Fruit fly (Drosophila melanogaster): ENCODE measurements around the gene CG13038.

The CG13038 gene

dm6 chr3L:16321172-16321571 is 6.5 kb downstream of the CG13038 start, which contains the start of gene CG42718:
TSS of gene CG42718 (minus strand) at chr3L:16321272.
- TF ChIP-seq Hr38 (GFP tag; optimal IDR thresholded peaks at IDR 0.05) (no peak), CG3032 (tag; optimal IDR thresholded peaks at IDR 0.05) (no peak), CG11762 (GFP tag; optimal IDR thresholded peaks at IDR 0.05; ENCODE audit: insufficient read depth) (no peak), Sox14 (GFP tag; optimal IDR thresholded peaks at IDR 0.05) (no peak), lz (GFP tag; optimal IDR thresholded peaks at IDR 0.05) (no peak), acj6 (GFP tag; optimal IDR thresholded peaks at IDR 0.05) (no peak), pdm3 (GFP tag; optimal IDR thresholded peaks at IDR 0.05) (no peak), Ets21C (GFP tag; optimal IDR thresholded peaks at IDR 0.05) (no peak), net (GFP tag; optimal IDR thresholded peaks at IDR 0.05) (no peak), CG15336 (GFP tag; IDR thresholded peaks at IDR 0.05) (no peak), topi (GFP tag; optimal IDR thresholded peaks at IDR 0.05) (no peak), achi (GFP tag; optimal IDR thresholded peaks at IDR 0.05) (no peak), CG6808 (GFP tag; optimal IDR thresholded peaks at IDR 0.05) (no peak), fkh (GFP tag; optimal IDR thresholded peaks at IDR 0.05) (no peak), CG8632 (GFP tag; optimal IDR thresholded peaks at IDR 0.05) (no peak)

dm6 chr3L:16319399-16319906 is 8.2 kb downstream of the CG13038 start, which contains the start of the genes CG13041 and CG13060:
TSS of gene CG13041 (minus strand) at chr3L:16319526.
TSS of gene CG13060 (plus strand) at chr3L:16319856.
- TF ChIP-seq Blimp-1 (GFP tag; optimal IDR thresholded peaks at IDR 0.05) (no peak), Lpt (GFP tag; optimal IDR thresholded peaks at IDR 0.05) (no peak)

DNA sequence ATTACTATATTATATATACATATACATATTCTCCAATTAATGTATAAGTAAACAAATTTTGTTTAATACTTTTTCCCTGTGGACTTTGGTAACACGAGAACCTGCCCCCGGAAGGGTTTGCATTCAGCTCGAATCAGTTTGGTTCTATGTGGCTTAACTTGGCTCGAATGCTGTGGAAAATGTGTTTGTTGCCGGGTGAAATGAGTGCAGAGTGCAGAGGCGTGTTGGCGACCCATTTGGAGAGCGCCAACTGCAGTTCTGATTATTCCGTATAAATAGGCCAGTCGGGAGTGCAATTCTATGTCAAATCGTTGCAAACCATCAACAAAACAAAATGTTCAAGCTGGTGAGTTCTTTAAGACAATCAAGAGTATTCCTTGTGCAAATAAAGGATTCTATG is 10.0 kb downstream of the CG13038 start, which contains the start of gene Nplp3:
TSS of gene Nplp3 (plus strand) at position 301 of the 400 bp plus-strand sequence.
- TF ChIP-seq CG8119 (GFP tag; IDR thresholded peaks at IDR 0.05), result no peak
- TF ChIP-seq CG16779 (tag; optimal IDR thresholded peaks at IDR 0.05), result no peak
- TF ChIP-seq CG10631 (GFP tag; optimal IDR thresholded peaks at IDR 0.05), result no peak
- no peak for TF ChIP-seq CG8632 (GFP tag; optimal IDR thresholded peaks at IDR 0.05)
- TF ChIP-seq CG1621 (tag; optimal IDR thresholded peaks at IDR 0.05), result no peak

DNA sequence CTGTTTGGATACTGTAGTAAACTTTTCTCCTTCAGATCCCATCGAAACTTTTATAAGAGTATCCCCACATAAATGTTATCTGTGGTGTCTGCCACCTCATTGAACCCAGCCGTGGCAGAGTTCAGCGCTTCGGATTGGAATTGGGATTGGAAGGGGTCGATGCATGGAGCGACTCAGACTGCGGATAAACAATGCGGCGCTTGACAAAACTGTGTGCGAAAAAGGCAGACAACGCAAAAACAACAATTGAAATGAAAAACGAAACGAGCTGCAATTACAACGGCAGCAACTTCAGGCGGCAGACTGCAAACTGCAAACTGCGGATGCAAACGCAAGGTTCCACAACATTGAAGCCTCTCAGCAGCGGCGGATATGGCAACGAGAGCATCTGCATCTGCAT is 13.7 kb downstream of the CG13038 start, which contains the start of gene CG13062:
TSS of gene CG13062 (plus strand) at position 301 of the 400 bp plus-strand sequence.
- TF ChIP-seq svp (GFP tag) (peak; percentile 12), Lpt (GFP tag; optimal IDR thresholded peaks at IDR 0.05) (no peak), CG31627 (GFP tag; optimal IDR thresholded peaks at IDR 0.05) (no peak), achi (GFP tag; optimal IDR thresholded peaks at IDR 0.05) (peak; percentile 8)

DNA sequence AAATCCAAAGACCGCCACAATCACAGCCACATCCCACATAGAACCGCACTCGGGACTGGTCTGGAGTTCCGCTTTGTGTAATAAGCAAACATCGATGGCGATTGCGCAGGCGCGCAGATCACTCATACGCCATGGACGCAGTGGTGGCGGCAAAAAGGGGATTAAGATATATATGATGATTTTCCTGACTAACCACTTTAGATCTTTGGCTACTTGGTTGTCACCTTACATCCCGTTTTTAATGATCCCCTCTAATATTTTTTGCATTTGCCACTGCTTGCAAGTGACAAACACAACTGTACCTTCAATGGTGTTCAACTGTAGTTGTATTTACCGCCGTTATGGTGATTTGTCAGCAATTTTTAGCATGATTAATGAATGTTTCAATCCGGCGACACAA is 17.7 kb downstream of the CG13038 start:
- TF ChIP-seq pdm3 (GFP tag; optimal IDR thresholded peaks at IDR 0.05) (peak; percentile 36), Hr4 (GFP tag; optimal IDR thresholded peaks at IDR 0.05) (peak; percentile 77), Hr39 (GFP tag; optimal IDR thresholded peaks at IDR 0.05) (peak; percentile 10), CG16779 (tag; optimal IDR thresholded peaks at IDR 0.05) (peak; percentile 37), acj6 (GFP tag; optimal IDR thresholded peaks at IDR 0.05) (peak; percentile 21), CG6163 (GFP tag; IDR thresholded peaks at IDR 0.05) (peak; percentile 72; the same call in 2 of the 3 replicates), Ets96B (tag; optimal IDR thresholded peaks at IDR 0.05) (no peak), CG9139 (GFP tag; optimal IDR thresholded peaks at IDR 0.05) (no peak), CG7368 (GFP tag; optimal IDR thresholded peaks at IDR 0.05) (peak; percentile 16), fkh (GFP tag; optimal IDR thresholded peaks at IDR 0.05) (no peak), Sox102F (GFP tag; optimal IDR thresholded peaks at IDR 0.05) (no peak), CG34406 (GFP tag; optimal IDR thresholded peaks at IDR 0.05) (no peak), CG11294 (GFP tag; IDR thresholded peaks at IDR 0.05) (peak; percentile 52), svp (GFP tag) (no peak), Gug (GFP tag; IDR thresholded peaks at IDR 0.05) (no peak), eg (GFP tag; IDR thresholded peaks at IDR 0.05) (peak; percentile 86), Sox14 (GFP tag; optimal IDR thresholded peaks at IDR 0.05) (peak; percentile 38), spab (GFP tag; optimal IDR thresholded peaks at IDR 0.05) (no peak), CG1621 (tag; optimal IDR thresholded peaks at IDR 0.05) (no peak), CG11762 (GFP tag; optimal IDR thresholded peaks at IDR 0.05; ENCODE audit: insufficient read depth) (peak; percentile 8), Lpt (GFP tag; optimal IDR thresholded peaks at IDR 0.05) (peak; percentile 56), fd85E (GFP tag; optimal IDR thresholded peaks at IDR 0.05) (no peak), achi (GFP tag; optimal IDR thresholded peaks at IDR 0.05) (peak; percentile 34), CG15336 (GFP tag; IDR thresholded peaks at IDR 0.05) (peak; percentile 82), OdsH (GFP tag; optimal IDR thresholded peaks at IDR 0.05) (peak; percentile 51), CG3032 (tag; optimal IDR thresholded peaks at IDR 0.05) (no peak), CG32006 (GFP tag; optimal IDR thresholded peaks at IDR 0.05) (peak; percentile 80), CG8632 (GFP tag; optimal IDR thresholded peaks at IDR 0.05) (no peak), Ets21C (GFP tag; optimal IDR thresholded peaks at IDR 0.05) (no peak), CG3919 (GFP tag; optimal IDR thresholded peaks at IDR 0.05) (peak; percentile 52), net (GFP tag; optimal IDR thresholded peaks at IDR 0.05) (peak; percentile 29), salr (GFP tag; optimal IDR thresholded peaks at IDR 0.05) (peak in 1 of 2 experiments; percentile 44), CG6276 (GFP tag; optimal IDR thresholded peaks at IDR 0.05) (peak; percentile 69)

Measured in whole organism, prepupa.